Worm (Caenorhabditis elegans) whole organism, midembryonic: ENCODE data around the gene tsp-14.
A peak's percentile ranks its signal among the peaks of the same experiment; 100 is the strongest.

ENCODE experiments used
- T22C8.4 ChIP-seq: fragments of 200-800 bp; sonication (Bioruptor generic); IDR thresholded peaks from 2 replicates; pipeline ENCODE4 v1.3.6; 2022; ENCODE audit warnings: missing genetic modification characterization, missing compliant biosample characterization
- cog-1 ChIP-seq: sonication (generic microtip); optimal IDR thresholded peaks from 2 replicates; lab custom pipeline; 2016; ENCODE audit warnings: missing genetic modification characterization, missing compliant biosample characterization
- flt-1 ChIP-seq: fragments of 200-800 bp; sonication (Bioruptor generic); IDR thresholded peaks from 2 replicates; pipeline ENCODE4 v1.3.6; 2022; ENCODE audit warnings: missing genetic modification characterization, missing compliant biosample characterization
- klf-2 ChIP-seq: fragments of 200-800 bp; sonication (Bioruptor generic); conservative IDR thresholded peaks from 2 replicates; pipeline ENCODE4 v1.3.6; 2022; ENCODE audit warnings: missing genetic modification reagents, missing genetic modification characterization, missing compliant biosample characterization
- med-1 ChIP-seq: sonication (generic microtip); optimal IDR thresholded peaks from 2 replicates; lab custom pipeline; 2017; ENCODE audit warnings: missing genetic modification characterization, mild to moderate bottlenecking, missing compliant biosample characterization, antibody characterized with exemption, missing genetic modification reagents; ENCODE audit not compliant: insufficient read depth
- ref-1 ChIP-seq: fragments of 200-800 bp; sonication (Bioruptor generic); conservative IDR thresholded peaks from 2 replicates; pipeline ENCODE4 v1.3.6; 2022; ENCODE audit warnings: missing genetic modification reagents, missing genetic modification characterization, missing compliant biosample characterization
- tab-1 ChIP-seq: fragments of 200-800 bp; sonication (Bioruptor generic); IDR thresholded peaks from 2 replicates; pipeline ENCODE4 v1.3.6; 2022; ENCODE audit warnings: missing genetic modification characterization, missing compliant biosample characterization
- ztf-23 ChIP-seq: fragments of 200-800 bp; sonication (Bioruptor generic); IDR thresholded peaks from 2 replicates; pipeline ENCODE4 v1.3.6; 2022; ENCODE audit warnings: missing genetic modification reagents, missing genetic modification characterization, missing compliant biosample characterization
- ztf-29 ChIP-seq: fragments of 200-800 bp; sonication (Bioruptor generic); IDR thresholded peaks from 2 replicates; pipeline ENCODE4 v1.3.6; 2022; ENCODE audit warnings: missing genetic modification reagents, missing genetic modification characterization, missing compliant biosample characterization

tsp-14 gene

ce11 chrX:4840653-4841052 lies 36.1 kb downstream of the tsp-14 start:
- TF ChIP-seq med-1 (GFP tag; lab: Kevin White, UChicago), result no peak

ce11 chrX:4822262-4822661 lies 54.5 kb downstream of the tsp-14 start, which contains the start of gene R08E3.1:
Gene R08E3.1, plus strand, starts transcription at chrX:4822647.
- TF ChIP-seq T22C8.4 (GFP tag; lab: Robert Waterston, UW) (no peak), med-1 (GFP tag; lab: Kevin White, UChicago) (no peak), ref-1 (GFP tag; lab: Robert Waterston, UW) (no peak), ztf-23 (GFP tag; lab: Robert Waterston, UW) (no peak), tab-1 (GFP tag; lab: Robert Waterston, UW) (no peak), ztf-29 (GFP tag; lab: Robert Waterston, UW) (no peak), cog-1 (tag; lab: Kevin White, UChicago) (no peak), flt-1 (no peak), klf-2 (GFP tag; lab: Robert Waterston, UW) (no peak)

ce11 chrX:4821602-4822001 lies 55.2 kb downstream of the tsp-14 start:
- no peak for TF ChIP-seq ztf-29 (GFP tag; lab: Robert Waterston, UW)
- TF ChIP-seq ztf-23 (GFP tag; lab: Robert Waterston, UW), result no peak
- TF ChIP-seq tab-1 (GFP tag; lab: Robert Waterston, UW), result no peak
- no peak for TF ChIP-seq flt-1

- TF ChIP-seq med-1 (GFP tag; lab: Kevin White, UChicago) (no peak), tab-1 (GFP tag; lab: Robert Waterston, UW) (no peak), ref-1 (GFP tag; lab: Robert Waterston, UW) (no peak), T22C8.4 (GFP tag; lab: Robert Waterston, UW) (no peak), ztf-23 (GFP tag; lab: Robert Waterston, UW) (no peak), cog-1 (tag; lab: Kevin White, UChicago) (no peak), flt-1 (no peak)
Measured at ce11 chrX:4818872-4819271, 57.9 kb downstream of the tsp-14 start.

- TF ChIP-seq ztf-29 (GFP tag; lab: Robert Waterston, UW), result no peak
- TF ChIP-seq ztf-23 (GFP tag; lab: Robert Waterston, UW), result peak; percentile 46; the same call in 1 of the 2 replicates
Measured at ce11 chrX:4818252-4818651, 58.5 kb downstream of the tsp-14 start, which contains the start of gene R08E3.3. Gene R08E3.3, plus strand, starts transcription at chrX:4818593.
